Worm (Caenorhabditis elegans): Measurements from ENCODE around the gene T06A10.107.
"Not testable (repeated sequence)": the region's sequence is repeated elsewhere in the genome, so short reads cannot be mapped to it uniquely, and the experiment has no call there.

T06A10.107 gene

ce11 chrIV:16867223-16867622 lies at the start of gene T06A10.107:
Gene T06A10.107 (plus strand): TSS chrIV:16867523.
- TF ChIP-seq him-1 (tag; optimal IDR thresholded peaks at IDR 0.05) (no peak), W03F9.2 (tag; optimal IDR thresholded peaks at IDR 0.05) (no peak), dao-5 (tag; optimal IDR thresholded peaks at IDR 0.05) (no peak)

- TF ChIP-seq him-1 (tag; optimal IDR thresholded peaks at IDR 0.05) = no peak
- no peak for TF ChIP-seq W03F9.2 (tag; optimal IDR thresholded peaks at IDR 0.05)
- no peak for TF ChIP-seq dao-5 (tag; optimal IDR thresholded peaks at IDR 0.05)
These were observed 44.8 kb upstream of the T06A10.107 start, which contains the start of gene Y116A8A.4 for ce11 chrIV:16822529-16822928. Gene Y116A8A.4 (plus strand): TSS chrIV:16822829.

- no peak for TF ChIP-seq W03F9.2 (tag; optimal IDR thresholded peaks at IDR 0.05)
- TF ChIP-seq him-1 (tag; optimal IDR thresholded peaks at IDR 0.05) = no peak
- no peak for TF ChIP-seq dao-5 (tag; optimal IDR thresholded peaks at IDR 0.05)
These were observed 38.6 kb upstream of the T06A10.107 start, which contains the start of gene Y116A8A.6 for ce11 chrIV:16828698-16829097. Gene Y116A8A.6 (minus strand): TSS chrIV:16828798.

- TF ChIP-seq W03F9.2 (tag; optimal IDR thresholded peaks at IDR 0.05) (no peak), dao-5 (tag; optimal IDR thresholded peaks at IDR 0.05) (no peak), him-1 (tag; optimal IDR thresholded peaks at IDR 0.05) (no peak)
These were observed 37.4 kb upstream of the T06A10.107 start, which contains the start of gene Y116A8A.7 for ce11 chrIV:16829896-16830295. Gene Y116A8A.7 (plus strand): TSS chrIV:16830196.

DNA sequence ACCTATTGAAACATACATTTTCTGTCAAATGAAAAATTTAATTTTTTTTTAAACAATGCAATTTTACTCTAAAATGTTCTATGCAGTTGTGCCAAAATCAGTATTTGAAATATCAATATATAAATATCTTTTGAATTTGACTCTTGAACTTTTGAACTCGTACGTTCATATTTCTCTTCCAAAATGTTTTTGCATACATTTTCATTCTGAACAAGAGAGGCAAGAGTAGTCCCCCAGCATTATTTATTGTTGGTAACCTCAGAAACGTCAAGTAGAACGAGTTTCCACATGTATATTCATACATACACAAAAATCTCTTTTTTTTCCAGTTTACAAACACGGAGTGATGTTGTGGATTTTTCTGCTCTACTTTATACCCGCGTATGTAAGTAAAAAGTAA lies 36.0 kb upstream of the T06A10.107 start, which contains the start of gene clec-194:
Gene clec-194 (plus strand): TSS at position 301 of the 400 bp plus-strand sequence.
- TF ChIP-seq W03F9.2 (tag; optimal IDR thresholded peaks at IDR 0.05) (no peak), him-1 (tag; optimal IDR thresholded peaks at IDR 0.05) (no peak), dao-5 (tag; optimal IDR thresholded peaks at IDR 0.05) (no peak)

DNA sequence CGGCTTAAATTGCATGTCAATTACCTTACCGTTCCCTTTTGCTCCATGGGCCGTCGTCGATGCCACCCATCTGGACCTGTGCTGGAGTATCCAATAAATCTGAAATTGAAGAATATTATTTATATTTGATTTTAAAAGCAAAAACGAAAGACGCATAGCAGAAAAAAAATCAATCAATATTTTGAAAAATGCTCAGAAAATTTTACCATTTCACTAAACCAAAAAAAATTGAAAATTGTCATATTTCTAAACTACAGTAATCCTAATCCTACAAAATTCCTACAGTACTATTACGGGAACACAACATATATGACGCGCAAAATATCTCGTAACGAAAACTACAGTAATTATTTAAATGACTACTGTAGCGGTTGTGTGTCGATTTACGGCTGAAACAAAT lies 24.4 kb upstream of the T06A10.107 start, which contains the start of gene Y116A8A.150:
Gene Y116A8A.150 (minus strand): TSS at position 101 of the 400 bp plus-strand sequence.
- TF ChIP-seq W03F9.2, him-1, dao-5 (tag; optimal IDR thresholded peaks at IDR 0.05): not testable (repeated sequence)

DNA sequence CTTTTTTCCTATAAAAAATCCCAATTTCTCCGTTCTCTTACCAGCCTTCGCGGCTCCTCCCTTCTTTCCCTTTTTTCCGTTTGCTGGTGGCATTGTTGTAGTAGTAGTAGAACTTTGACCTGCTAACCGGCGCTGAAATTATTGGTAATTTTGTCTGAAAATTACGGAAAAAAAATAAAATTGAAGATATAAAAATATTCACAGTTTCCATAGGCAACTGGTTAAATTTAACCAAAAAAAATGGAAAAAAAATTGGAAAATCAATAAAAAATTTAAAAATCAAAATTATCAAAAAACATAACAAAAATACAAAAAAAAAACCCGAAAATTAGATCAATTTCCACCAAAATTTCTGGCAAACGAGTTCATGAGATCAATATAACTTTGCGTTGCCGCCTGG lies 12.5 kb upstream of the T06A10.107 start, which contains the start of gene map-2:
Gene map-2 (minus strand): TSS at position 101 of the 400 bp plus-strand sequence.
- TF ChIP-seq W03F9.2 (tag; optimal IDR thresholded peaks at IDR 0.05) = no peak
- TF ChIP-seq him-1 (tag; optimal IDR thresholded peaks at IDR 0.05) = no peak
- no peak for TF ChIP-seq dao-5 (tag; optimal IDR thresholded peaks at IDR 0.05)

- TF ChIP-seq dao-5 (tag; optimal IDR thresholded peaks at IDR 0.05) (no peak), him-1 (tag; optimal IDR thresholded peaks at IDR 0.05) (no peak), W03F9.2 (tag; optimal IDR thresholded peaks at IDR 0.05) (no peak)
These were observed 6.6 kb upstream of the T06A10.107 start for ce11 chrIV:16860702-16861101.

- peak; percentile 70 for TF ChIP-seq W03F9.2 (tag; optimal IDR thresholded peaks at IDR 0.05)
- TF ChIP-seq him-1 (tag; optimal IDR thresholded peaks at IDR 0.05) = no peak
These were observed 3.9 kb upstream of the T06A10.107 start, which contains the start of the genes mel-46 and lsy-13 for ce11 chrIV:16863431-16863895. Gene mel-46 (minus strand): TSS chrIV:16863481. Gene lsy-13 (plus strand): TSS chrIV:16863870.

DNA sequence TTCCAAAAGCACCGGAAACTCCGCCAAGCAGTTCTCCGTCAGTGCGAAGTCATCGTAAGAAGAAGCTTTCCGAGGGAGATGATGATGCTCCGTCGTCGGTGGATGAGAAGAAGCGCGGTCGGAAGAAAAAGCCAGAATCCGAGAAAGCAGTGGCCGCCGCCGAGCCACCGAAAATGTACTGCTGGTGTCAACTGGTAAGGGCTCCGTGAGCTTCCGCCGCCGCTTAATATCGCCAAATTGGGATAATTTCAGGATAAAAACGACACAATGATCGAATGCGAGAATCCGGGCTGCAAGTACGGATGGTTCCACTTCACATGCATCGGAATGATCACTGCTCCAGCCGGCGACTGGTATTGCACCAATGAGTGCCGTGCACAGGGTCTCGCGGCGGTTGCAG lies 2.4 kb upstream of the T06A10.107 start:
- TF ChIP-seq dao-5 (tag; optimal IDR thresholded peaks at IDR 0.05) (no peak), him-1 (tag; optimal IDR thresholded peaks at IDR 0.05) (no peak), W03F9.2 (tag; optimal IDR thresholded peaks at IDR 0.05) (no peak)

- TF ChIP-seq him-1 (tag; optimal IDR thresholded peaks at IDR 0.05) = no peak
- TF ChIP-seq W03F9.2 (tag; optimal IDR thresholded peaks at IDR 0.05) = peak; percentile 61
These were observed 1.8 kb upstream of the T06A10.107 start, which contains the start of gene gtsf-1 for ce11 chrIV:16865487-16865886. Gene gtsf-1 (plus strand): TSS chrIV:16865840.

- TF ChIP-seq W03F9.2 (tag; optimal IDR thresholded peaks at IDR 0.05) (no peak), dao-5 (tag; optimal IDR thresholded peaks at IDR 0.05) (no peak), him-1 (tag; optimal IDR thresholded peaks at IDR 0.05) (no peak)
These were observed 1.6 kb downstream of the T06A10.107 start, which contains the start of gene T06A10.106 for ce11 chrIV:16868900-16869299. Gene T06A10.106 (minus strand): TSS chrIV:16869000.

DNA sequence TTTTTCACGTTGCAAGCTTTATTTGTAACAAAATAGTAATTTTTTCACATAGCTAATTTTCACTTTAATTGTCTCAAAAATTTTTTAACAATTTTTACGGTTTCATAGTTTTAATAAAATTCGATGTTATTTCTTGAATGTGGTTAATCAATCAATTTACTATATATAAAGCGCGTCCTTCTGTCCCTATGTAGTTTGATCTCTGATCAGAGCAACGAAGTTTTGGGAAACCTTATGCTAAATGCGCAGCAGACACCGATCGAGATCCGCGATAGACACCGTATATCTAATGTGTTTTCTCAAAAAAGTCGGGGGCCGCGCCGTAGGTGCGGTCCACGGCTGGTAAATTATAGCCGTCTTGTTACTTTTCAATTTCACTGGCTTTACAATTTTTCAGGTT lies 21.3 kb downstream of the T06A10.107 start:
- TF ChIP-seq W03F9.2 (tag; optimal IDR thresholded peaks at IDR 0.05) (no peak), dao-5 (tag; optimal IDR thresholded peaks at IDR 0.05) (no peak), him-1 (tag; optimal IDR thresholded peaks at IDR 0.05) (no peak)

- not testable (repeated sequence) for TF ChIP-seq him-1, W03F9.2, dao-5 (tag; optimal IDR thresholded peaks at IDR 0.05)
These were observed 28.0 kb downstream of the T06A10.107 start, which contains the start of gene T06A10.2 for ce11 chrIV:16895288-16895687. Gene T06A10.2 (plus strand): TSS chrIV:16895588.

All from whole organism, L4/young adult.